Fruit fly (Drosophila melanogaster): ENCODE results near the gene Pdfr.
"Not testable (repeated sequence)": the region's sequence is repeated elsewhere in the genome, so short reads cannot be mapped to it uniquely, and the experiment has no call there.

The Pdfr gene

dm6 chrX:2593094-2593752 is 41.2 kb downstream of the Pdfr start:
- TF ChIP-seq noc (tag; optimal IDR thresholded peaks at IDR 0.05), result no peak

dm6 chrX:2593753-2594096 is 41.7 kb downstream of the Pdfr start:
- peak; percentile 96 for TF ChIP-seq noc (tag; optimal IDR thresholded peaks at IDR 0.05)

- peak; percentile 20 for TF ChIP-seq noc (tag; optimal IDR thresholded peaks at IDR 0.05)
Observed at dm6 chrX:2603851-2604505, 52.0 kb downstream of the Pdfr start, which contains the start of the genes Klp3A and Zw10. Klp3A (minus strand) TSS chrX:2604052. Zw10 (plus strand) TSS chrX:2604197.

dm6 chrX:2608470-2609157 is 56.6 kb downstream of the Pdfr start, which contains the start of gene Smyd3:
Smyd3 (minus strand) TSS chrX:2608876.
- peak; percentile 74 for TF ChIP-seq noc (tag; optimal IDR thresholded peaks at IDR 0.05)

- not testable (repeated sequence) for TF ChIP-seq noc (tag; optimal IDR thresholded peaks at IDR 0.05)
Observed at dm6 chrX:2610236-2610635, 58.2 kb downstream of the Pdfr start, which contains the start of gene eIF3g1. eIF3g1 (minus strand) TSS chrX:2610336.

- no peak for TF ChIP-seq noc (tag; optimal IDR thresholded peaks at IDR 0.05)
Observed at dm6 chrX:2617417-2617816, 65.4 kb downstream of the Pdfr start.

- peak; percentile 89 for TF ChIP-seq noc (tag; optimal IDR thresholded peaks at IDR 0.05)
Observed at dm6 chrX:2619651-2620050, 67.6 kb downstream of the Pdfr start, which contains the start of the genes Tsp3A and Seipin. Tsp3A (minus strand) TSS chrX:2619738. Seipin (plus strand) TSS chrX:2619799.

- TF ChIP-seq noc (tag; optimal IDR thresholded peaks at IDR 0.05), result no peak
Observed at dm6 chrX:2624525-2625006, 72.6 kb downstream of the Pdfr start, which contains the start of the genes brv3 and Pi4KIIIalpha. brv3 (minus strand) TSS chrX:2624575. Pi4KIIIalpha (plus strand) TSS chrX:2624804.

dm6 chrX:2625009-2625408 is 73.0 kb downstream of the Pdfr start:
- no peak for TF ChIP-seq noc (tag; optimal IDR thresholded peaks at IDR 0.05)
